Worm (Caenorhabditis elegans): ENCODE measurements around the gene nas-27.

ce11 chrII:1127676-1128075 lies 51.4 kb downstream of the nas-27 start, which contains the start of gene taf-6.1:
- no peak for TF ChIP-seq unc-130 (GFP tag; optimal IDR thresholded peaks at IDR 0.05)
- TF ChIP-seq egl-44 (GFP tag; IDR thresholded peaks at IDR 0.05), result no peak
- TF ChIP-seq lsy-27 (tag; optimal IDR thresholded peaks at IDR 0.05; ENCODE audit: borderline replicate concordance, insufficient read depth), result no peak
- TF ChIP-seq snpc-1.1 (tag; optimal IDR thresholded peaks at IDR 0.05; ENCODE audit: insufficient read depth), result no peak
- TF ChIP-seq ceh-100 (GFP tag; IDR thresholded peaks at IDR 0.05), result no peak
- no peak for TF ChIP-seq K11D2.4 (GFP tag; IDR thresholded peaks at IDR 0.05)
- TF ChIP-seq Y67H2A.10 (GFP tag; conservative IDR thresholded peaks at IDR 0.05), result no peak
- no peak for TF ChIP-seq sdz-38 (tag; optimal IDR thresholded peaks at IDR 0.05)
- TF ChIP-seq tbx-9 (tag; optimal IDR thresholded peaks at IDR 0.05; ENCODE audit: borderline replicate concordance), result no peak
- no peak for TF ChIP-seq ceh-79 (tag; optimal IDR thresholded peaks at IDR 0.05)
- no peak for TF ChIP-seq mes-4 (tag; optimal IDR thresholded peaks at IDR 0.05)
- TF ChIP-seq ama-1 (optimal IDR thresholded peaks at IDR 0.05), result no peak
- no peak for TF ChIP-seq ama-1 (GFP tag; optimal IDR thresholded peaks at IDR 0.05)
